Worm (Caenorhabditis elegans): ENCODE measurements around the gene K03A11.4.

Gene K03A11.4

ce11 chrX:13077872-13078271 is at the start of gene K03A11.4:
Gene K03A11.4 (plus strand): TSS chrX:13078172.
- no peak for TF ChIP-seq hlh-8 (tag; optimal IDR thresholded peaks at IDR 0.05)
- no peak for TF ChIP-seq fkh-10 (GFP tag; optimal IDR thresholded peaks at IDR 0.05)
- no peak for TF ChIP-seq ref-2 (tag; optimal IDR thresholded peaks at IDR 0.05)
- no peak for TF ChIP-seq pros-1 (tag; optimal IDR thresholded peaks at IDR 0.05)
- no peak for TF ChIP-seq ahr-1 (tag; optimal IDR thresholded peaks at IDR 0.05)
- no peak for TF ChIP-seq ceh-34 (tag; optimal IDR thresholded peaks at IDR 0.05)
- no peak for TF ChIP-seq C38D4.7 (GFP tag; optimal IDR thresholded peaks at IDR 0.05)
- no peak for TF ChIP-seq hlh-13 (GFP tag; optimal IDR thresholded peaks at IDR 0.05)
- TF ChIP-seq dve-1 (tag; optimal IDR thresholded peaks at IDR 0.05) = no peak
- no peak for TF ChIP-seq fax-1 (tag; optimal IDR thresholded peaks at IDR 0.05)
- TF ChIP-seq mec-3 (tag; optimal IDR thresholded peaks at IDR 0.05; ENCODE audit: borderline replicate concordance) = no peak

- TF ChIP-seq unc-42 (tag; optimal IDR thresholded peaks at IDR 0.05) (no peak), ceh-2 (tag; optimal IDR thresholded peaks at IDR 0.05) (no peak), unc-86 (tag; optimal IDR thresholded peaks at IDR 0.05) (no peak)
Measured at ce11 chrX:13032610-13033009, 45.4 kb upstream of the K03A11.4 start, which contains the start of gene npr-10. Gene npr-10 (minus strand): TSS chrX:13032710.

ce11 chrX:13033850-13034249 is 44.1 kb upstream of the K03A11.4 start:
- no peak for TF ChIP-seq ceh-45 (GFP tag; IDR thresholded peaks at IDR 0.05)
- no peak for TF ChIP-seq ceh-19 (GFP tag; optimal IDR thresholded peaks at IDR 0.05)
- no peak for TF ChIP-seq tbx-7 (tag; optimal IDR thresholded peaks at IDR 0.05)
- no peak for TF ChIP-seq unc-86 (tag; optimal IDR thresholded peaks at IDR 0.05)
- TF ChIP-seq syd-9 (tag; optimal IDR thresholded peaks at IDR 0.05) = no peak
- TF ChIP-seq nfya-1 (tag; optimal IDR thresholded peaks at IDR 0.05) = no peak
- TF ChIP-seq pha-2 (tag; optimal IDR thresholded peaks at IDR 0.05) = no peak
- no peak for TF ChIP-seq ceh-9 (tag; optimal IDR thresholded peaks at IDR 0.05)
- TF ChIP-seq ref-2 (tag; optimal IDR thresholded peaks at IDR 0.05) = no peak
- no peak for TF ChIP-seq zip-5 (tag; optimal IDR thresholded peaks at IDR 0.05)
- TF ChIP-seq ceh-14 (tag; optimal IDR thresholded peaks at IDR 0.05) = no peak
- TF ChIP-seq hlh-15 (tag; optimal IDR thresholded peaks at IDR 0.05) = no peak
- no peak for TF ChIP-seq hlh-8 (tag; optimal IDR thresholded peaks at IDR 0.05)
- TF ChIP-seq ceh-34 (tag; optimal IDR thresholded peaks at IDR 0.05) = no peak
- no peak for TF ChIP-seq ttx-3 (tag; optimal IDR thresholded peaks at IDR 0.05)
- no peak for TF ChIP-seq ceh-48 (tag; optimal IDR thresholded peaks at IDR 0.05)

ce11 chrX:13034333-13034732 is 43.6 kb upstream of the K03A11.4 start:
- TF ChIP-seq fkh-10 (GFP tag; optimal IDR thresholded peaks at IDR 0.05) (no peak), rnt-1 (tag; optimal IDR thresholded peaks at IDR 0.05) (no peak), ceh-34 (tag; optimal IDR thresholded peaks at IDR 0.05) (no peak), hlh-6 (tag; optimal IDR thresholded peaks at IDR 0.05) (no peak), F13H6.1 (tag; optimal IDR thresholded peaks at IDR 0.05) (no peak), unc-86 (tag; optimal IDR thresholded peaks at IDR 0.05) (no peak), dmd-4 (tag; optimal IDR thresholded peaks at IDR 0.05; ENCODE audit: borderline replicate concordance) (no peak), ets-4 (tag; optimal IDR thresholded peaks at IDR 0.05) (no peak), ceh-2 (tag; optimal IDR thresholded peaks at IDR 0.05) (no peak)

ce11 chrX:13038791-13039190 is 39.2 kb upstream of the K03A11.4 start:
- TF ChIP-seq C38D4.7 (GFP tag; optimal IDR thresholded peaks at IDR 0.05) (no peak), mec-3 (tag; optimal IDR thresholded peaks at IDR 0.05; ENCODE audit: borderline replicate concordance) (no peak), nhr-232 (tag; optimal IDR thresholded peaks at IDR 0.05) (no peak), nfya-1 (tag; optimal IDR thresholded peaks at IDR 0.05) (no peak), ceh-9 (tag; optimal IDR thresholded peaks at IDR 0.05) (no peak), hlh-6 (tag; optimal IDR thresholded peaks at IDR 0.05) (no peak), Y22D7AL.16 (tag; optimal IDR thresholded peaks at IDR 0.05) (no peak), dmd-4 (tag; optimal IDR thresholded peaks at IDR 0.05; ENCODE audit: borderline replicate concordance) (no peak), elt-4 (tag; optimal IDR thresholded peaks at IDR 0.05) (no peak), sox-4 (tag; optimal IDR thresholded peaks at IDR 0.05) (no peak), tbx-2 (tag; optimal IDR thresholded peaks at IDR 0.05) (no peak), eyg-1 (tag; optimal IDR thresholded peaks at IDR 0.05) (no peak), hlh-13 (GFP tag; optimal IDR thresholded peaks at IDR 0.05) (no peak), ceh-18 (tag; optimal IDR thresholded peaks at IDR 0.05) (no peak)
